Worm (Caenorhabditis elegans): Measurements from ENCODE around the gene Y55F3BR.1.
A peak's percentile ranks its signal among the peaks of the same experiment; 100 is the strongest.
"Not testable (repeated sequence)": the region's sequence is repeated elsewhere in the genome, so short reads cannot be mapped to it uniquely, and the experiment has no call there.

Gene Y55F3BR.1

ce11 chrIV:868723-869122, 5.9 kb upstream of the Y55F3BR.1 start:
- TF ChIP-seq tab-1 (GFP tag; IDR thresholded peaks at IDR 0.05) (no peak), T22C8.4 (GFP tag; IDR thresholded peaks at IDR 0.05) (no peak), ztf-23 (GFP tag; IDR thresholded peaks at IDR 0.05) (no peak), med-1 (GFP tag; optimal IDR thresholded peaks at IDR 0.05; ENCODE audit: insufficient read depth) (no peak), ztf-29 (GFP tag; IDR thresholded peaks at IDR 0.05) (no peak), cog-1 (tag; optimal IDR thresholded peaks at IDR 0.05) (no peak), klf-2 (GFP tag; conservative IDR thresholded peaks at IDR 0.05) (no peak), flt-1 (GFP tag; IDR thresholded peaks at IDR 0.05) (no peak), ref-1 (GFP tag; conservative IDR thresholded peaks at IDR 0.05) (no peak)

ce11 chrIV:873174-873788, 1.3 kb upstream of the Y55F3BR.1 start:
- no peak for TF ChIP-seq med-1 (GFP tag; optimal IDR thresholded peaks at IDR 0.05; ENCODE audit: insufficient read depth)
- TF ChIP-seq tab-1 (GFP tag; IDR thresholded peaks at IDR 0.05): no peak
- no peak for TF ChIP-seq ref-1 (GFP tag; conservative IDR thresholded peaks at IDR 0.05)
- no peak for TF ChIP-seq flt-1 (GFP tag; IDR thresholded peaks at IDR 0.05)
- no peak for TF ChIP-seq ztf-29 (GFP tag; IDR thresholded peaks at IDR 0.05)
- TF ChIP-seq T22C8.4 (GFP tag; IDR thresholded peaks at IDR 0.05): no peak
- no peak for TF ChIP-seq klf-2 (GFP tag; conservative IDR thresholded peaks at IDR 0.05)
- no peak for TF ChIP-seq ztf-23 (GFP tag; IDR thresholded peaks at IDR 0.05)

ce11 chrIV:878634-879033, 4.0 kb downstream of the Y55F3BR.1 start:
- TF ChIP-seq ref-1 (GFP tag; conservative IDR thresholded peaks at IDR 0.05) (no peak), flt-1 (GFP tag; IDR thresholded peaks at IDR 0.05) (no peak), med-1 (GFP tag; optimal IDR thresholded peaks at IDR 0.05; ENCODE audit: insufficient read depth) (no peak), tab-1 (GFP tag; IDR thresholded peaks at IDR 0.05) (no peak), ztf-23 (GFP tag; IDR thresholded peaks at IDR 0.05) (no peak), ztf-29 (GFP tag; IDR thresholded peaks at IDR 0.05) (no peak), T22C8.4 (GFP tag; IDR thresholded peaks at IDR 0.05) (no peak), klf-2 (GFP tag; conservative IDR thresholded peaks at IDR 0.05) (no peak), cog-1 (tag; optimal IDR thresholded peaks at IDR 0.05) (no peak)

- TF ChIP-seq tab-1 (GFP tag; IDR thresholded peaks at IDR 0.05): no peak
- no peak for TF ChIP-seq ztf-29 (GFP tag; IDR thresholded peaks at IDR 0.05)
- TF ChIP-seq cog-1 (tag; optimal IDR thresholded peaks at IDR 0.05): peak; percentile 58
- no peak for TF ChIP-seq klf-2 (GFP tag; conservative IDR thresholded peaks at IDR 0.05)
- no peak for TF ChIP-seq ref-1 (GFP tag; conservative IDR thresholded peaks at IDR 0.05)
- no peak for TF ChIP-seq med-1 (GFP tag; optimal IDR thresholded peaks at IDR 0.05; ENCODE audit: insufficient read depth)
- TF ChIP-seq ztf-23 (GFP tag; IDR thresholded peaks at IDR 0.05): 0 out of 2 replicates have a peak, but pooled peaks have one; percentile 43
- peak; percentile 61; the same call in 1 of the 2 replicates for TF ChIP-seq flt-1 (GFP tag; IDR thresholded peaks at IDR 0.05)
Measured at ce11 chrIV:884707-885394, 10.3 kb downstream of the Y55F3BR.1 start, which contains the start of gene mak-2. TSS of gene mak-2 (plus strand) at chrIV:885344.

- not testable (repeated sequence) for TF ChIP-seq tab-1, T22C8.4, ztf-29 (GFP tag; IDR thresholded peaks at IDR 0.05)
Measured at ce11 chrIV:904963-905362, 30.4 kb downstream of the Y55F3BR.1 start, which contains the start of gene fbxc-12. TSS of gene fbxc-12 (plus strand) at chrIV:905263.

- TF ChIP-seq cog-1 (tag; optimal IDR thresholded peaks at IDR 0.05) (no peak), klf-2 (GFP tag; conservative IDR thresholded peaks at IDR 0.05) (no peak), ztf-23 (GFP tag; IDR thresholded peaks at IDR 0.05) (no peak), T22C8.4 (GFP tag; IDR thresholded peaks at IDR 0.05) (no peak), tab-1 (GFP tag; IDR thresholded peaks at IDR 0.05) (no peak), flt-1 (GFP tag; IDR thresholded peaks at IDR 0.05) (no peak), ztf-29 (GFP tag; IDR thresholded peaks at IDR 0.05) (no peak), med-1 (GFP tag; optimal IDR thresholded peaks at IDR 0.05; ENCODE audit: insufficient read depth) (no peak), ref-1 (GFP tag; conservative IDR thresholded peaks at IDR 0.05) (no peak)
Measured at ce11 chrIV:914856-915255, 40.3 kb downstream of the Y55F3BR.1 start.

- TF ChIP-seq ref-1 (GFP tag; conservative IDR thresholded peaks at IDR 0.05): no peak
- TF ChIP-seq klf-2 (GFP tag; conservative IDR thresholded peaks at IDR 0.05): no peak
- no peak for TF ChIP-seq cog-1 (tag; optimal IDR thresholded peaks at IDR 0.05)
- no peak for TF ChIP-seq flt-1 (GFP tag; IDR thresholded peaks at IDR 0.05)
- TF ChIP-seq T22C8.4 (GFP tag; IDR thresholded peaks at IDR 0.05): no peak
- TF ChIP-seq med-1 (GFP tag; optimal IDR thresholded peaks at IDR 0.05; ENCODE audit: insufficient read depth): no peak
- no peak for TF ChIP-seq ztf-29 (GFP tag; IDR thresholded peaks at IDR 0.05)
- no peak for TF ChIP-seq tab-1 (GFP tag; IDR thresholded peaks at IDR 0.05)
- TF ChIP-seq ztf-23 (GFP tag; IDR thresholded peaks at IDR 0.05): no peak
Measured at ce11 chrIV:917640-918039, 43.0 kb downstream of the Y55F3BR.1 start.

- TF ChIP-seq T22C8.4 (GFP tag; IDR thresholded peaks at IDR 0.05) (no peak), tab-1 (GFP tag; IDR thresholded peaks at IDR 0.05) (no peak), flt-1 (GFP tag; IDR thresholded peaks at IDR 0.05) (no peak)
Measured at ce11 chrIV:919690-920089, 45.1 kb downstream of the Y55F3BR.1 start, which contains the start of gene F58H7.5. TSS of gene F58H7.5 (plus strand) at chrIV:919990.

ce11 chrIV:924323-924932, 49.8 kb downstream of the Y55F3BR.1 start, which contains the start of gene lgc-30:
TSS of gene lgc-30 (plus strand) at chrIV:924882.
- TF ChIP-seq cog-1 (tag; optimal IDR thresholded peaks at IDR 0.05) (no peak), ztf-23 (GFP tag; IDR thresholded peaks at IDR 0.05) (no peak), med-1 (GFP tag; optimal IDR thresholded peaks at IDR 0.05; ENCODE audit: insufficient read depth) (no peak), ref-1 (GFP tag; conservative IDR thresholded peaks at IDR 0.05) (no peak), ztf-29 (GFP tag; IDR thresholded peaks at IDR 0.05) (no peak), klf-2 (GFP tag; conservative IDR thresholded peaks at IDR 0.05) (no peak), flt-1 (GFP tag; IDR thresholded peaks at IDR 0.05) (no peak), T22C8.4 (GFP tag; IDR thresholded peaks at IDR 0.05) (no peak), tab-1 (GFP tag; IDR thresholded peaks at IDR 0.05) (no peak)
